Fruit fly (Drosophila melanogaster) whole organism: ENCODE measurements around the gene Cpr62Ba.

ENCODE experiments used
- psq ChIP-seq: fragments of >200 bp; optimal IDR thresholded peaks from 2 replicates; lab custom pipeline; 2017
- usp ChIP-seq: fragments of >200 bp; optimal IDR thresholded peaks from 2 replicates; lab custom pipeline; 2017; ENCODE audit warnings: missing biosample characterization, missing genetic modification characterization, mixed read lengths

DNA sequence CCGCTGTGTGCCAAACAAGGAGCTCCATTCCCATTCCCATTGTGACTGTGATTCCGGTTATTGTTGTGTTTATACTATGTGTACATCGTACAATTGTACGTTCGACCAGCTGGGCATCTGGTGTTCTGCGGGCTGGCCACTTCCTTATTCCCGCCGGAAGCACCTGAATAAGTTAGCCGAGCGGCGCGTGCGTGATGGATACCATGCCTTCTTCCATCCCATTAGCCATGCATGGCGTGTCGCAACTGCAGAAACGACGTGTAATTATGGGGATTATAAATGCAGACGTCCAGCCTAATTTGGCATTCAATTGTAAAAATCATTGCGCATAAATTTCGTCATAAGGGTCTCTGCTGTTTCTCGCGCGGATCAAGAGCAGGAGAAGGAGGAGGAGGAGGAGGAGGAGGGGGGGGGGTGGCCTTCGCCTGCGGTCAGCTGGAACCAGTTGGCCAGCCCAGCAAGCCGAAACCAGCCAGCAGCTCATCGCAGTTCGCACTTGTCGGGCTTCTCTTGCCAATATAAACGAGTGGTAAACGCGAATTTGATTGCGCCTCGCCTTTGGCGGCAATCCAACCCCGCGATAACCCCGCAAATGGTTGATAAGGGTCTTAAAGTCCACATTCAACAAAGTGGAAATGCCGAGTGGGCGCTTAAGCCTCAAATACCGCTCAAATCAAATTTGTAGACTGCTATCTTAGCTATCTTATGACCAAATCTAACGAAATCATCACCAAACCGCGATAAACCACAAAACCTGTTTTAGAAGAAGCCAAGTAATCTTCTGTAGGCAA, 34.6 kb upstream of the Cpr62Ba start:
- TF ChIP-seq usp (no peak), psq (lab: Kevin White, UChicago) (no peak)
